Fruit fly (Drosophila melanogaster): ENCODE data around the gene CG14370.

The CG14370 gene

DNA sequence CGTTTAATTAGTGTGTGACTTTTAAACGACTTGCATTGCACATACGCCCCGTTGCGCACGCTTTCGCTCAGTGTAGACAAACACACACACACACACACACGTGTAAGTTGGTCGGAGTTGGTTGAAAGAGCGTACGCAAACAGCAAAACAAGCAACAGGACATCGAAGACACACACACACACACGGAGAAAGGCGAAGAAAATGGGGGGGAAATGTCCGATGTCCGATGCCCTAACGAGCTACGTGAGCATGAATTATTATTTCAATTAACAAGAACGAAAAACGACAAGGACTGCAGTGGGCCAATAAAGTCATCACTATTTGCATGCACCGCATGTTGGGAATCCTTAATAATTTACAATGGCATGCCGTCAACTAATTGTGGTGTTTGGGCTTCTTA is 29.4 kb downstream of the CG14370 start:
- TF ChIP-seq CG17801 (GFP tag; optimal IDR thresholded peaks at IDR 0.05; ENCODE audit: partially characterized antibody), result no peak

DNA sequence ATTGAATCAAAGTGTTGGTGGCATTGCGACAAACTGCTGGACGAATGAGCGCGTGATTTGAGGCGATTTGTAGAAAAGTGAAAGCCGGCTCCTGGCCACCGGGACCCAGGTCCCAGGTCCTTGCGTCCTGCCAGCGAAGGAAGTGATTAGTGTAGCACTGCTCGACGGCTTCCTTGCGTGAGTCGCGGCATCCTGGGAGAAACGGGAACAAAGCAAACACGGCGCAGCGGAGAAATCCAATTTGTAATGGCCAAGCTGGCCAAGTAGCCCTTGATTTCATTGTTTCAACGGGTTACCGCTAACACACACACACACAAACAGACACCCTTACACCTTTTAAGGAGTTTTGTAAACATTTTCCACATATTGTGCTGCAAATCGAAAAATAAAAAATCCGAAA is 43.8 kb downstream of the CG14370 start, which contains the start of gene CG10841:
CG10841 (plus strand) TSS at position 301 of the 400 bp plus-strand sequence.
- no peak for TF ChIP-seq CG17801 (GFP tag; optimal IDR thresholded peaks at IDR 0.05; ENCODE audit: partially characterized antibody)

Data from ovary, adult (tissue).